Fruit fly (Drosophila melanogaster): ENCODE measurements around the gene CG31248.

Gene CG31248

DNA sequence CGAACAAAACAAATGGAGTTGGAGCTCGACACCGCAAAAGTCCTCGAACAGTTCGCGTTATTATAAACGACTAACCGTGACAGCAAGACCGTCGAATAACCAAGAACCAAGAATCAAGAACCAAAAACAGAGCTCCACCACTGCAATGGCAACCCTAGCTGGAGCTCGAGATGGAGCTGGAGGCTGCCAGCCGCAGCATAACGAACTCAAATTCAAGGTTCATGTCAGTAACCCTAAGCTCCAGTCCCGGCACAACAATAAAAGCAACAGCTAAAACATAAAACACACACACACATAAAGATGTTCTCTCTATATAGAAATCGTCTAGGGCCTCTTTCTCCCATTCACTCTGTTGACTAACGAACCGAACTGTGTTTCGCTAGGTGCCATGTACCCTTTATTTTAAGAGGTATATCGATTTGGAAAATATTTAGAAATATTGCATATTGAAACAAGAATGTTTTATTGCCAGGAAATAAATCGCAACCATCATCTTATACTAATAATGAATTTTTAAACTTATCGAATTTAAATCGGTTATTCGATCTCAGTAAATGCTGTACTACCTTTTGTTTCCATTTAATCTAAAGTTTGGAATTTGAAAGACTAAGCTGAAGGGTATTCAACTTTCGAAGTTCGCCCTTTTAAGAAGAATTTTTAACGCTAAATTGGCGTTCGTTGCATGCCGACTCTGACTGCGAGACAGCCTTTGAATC lies 42.4 kb downstream of the CG31248 start (continued):
- TF ChIP-seq CG10431 (GFP tag; optimal IDR thresholded peaks at IDR 0.05) (no peak), Oaz (GFP tag; IDR thresholded peaks at IDR 0.05) (no peak), slou (GFP tag; optimal IDR thresholded peaks at IDR 0.05) (no peak), Antp (GFP tag; optimal IDR thresholded peaks at IDR 0.05) (no peak), CG17328 (GFP tag; IDR thresholded peaks at IDR 0.05) (no peak), bsh (GFP tag; optimal IDR thresholded peaks at IDR 0.05) (peak in 1 of 2 experiments; percentile 67), CG18011 (GFP tag; optimal IDR thresholded peaks at IDR 0.05) (no peak), CG12071 (GFP tag; optimal IDR thresholded peaks at IDR 0.05) (no peak), Blimp-1 (GFP tag; optimal IDR thresholded peaks at IDR 0.05) (peak; percentile 57), CG15011 (GFP tag; optimal IDR thresholded peaks at IDR 0.05) (no peak)

DNA sequence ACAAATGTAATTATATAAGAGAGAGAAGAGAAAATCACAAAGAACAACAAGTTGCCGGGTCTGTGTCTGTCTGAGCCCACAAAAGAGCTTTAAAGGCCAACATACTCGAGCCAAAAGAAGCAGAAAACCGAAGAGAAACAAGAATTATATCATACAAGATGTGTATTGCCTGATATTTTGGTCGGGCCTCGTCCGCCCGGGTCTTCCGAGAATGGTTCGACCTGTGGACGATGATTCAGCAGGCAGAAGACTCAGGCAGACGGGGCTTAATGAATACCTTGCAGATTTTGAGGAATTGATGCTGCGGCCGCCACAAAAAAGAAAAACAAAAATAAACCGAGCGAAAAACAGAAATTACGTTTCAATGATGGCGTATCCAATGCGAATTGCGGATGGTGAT lies 43.9 kb downstream of the CG31248 start:
- peak in 1 of 2 experiments; percentile 58 for TF ChIP-seq Pdp1 (GFP tag; optimal IDR thresholded peaks at IDR 0.05)
- peak; percentile 62 for TF ChIP-seq Ets65A (GFP tag)
- no peak for TF ChIP-seq kah (GFP tag; optimal IDR thresholded peaks at IDR 0.05)
- TF ChIP-seq ewg (GFP tag; optimal IDR thresholded peaks at IDR 0.05): no peak

DNA sequence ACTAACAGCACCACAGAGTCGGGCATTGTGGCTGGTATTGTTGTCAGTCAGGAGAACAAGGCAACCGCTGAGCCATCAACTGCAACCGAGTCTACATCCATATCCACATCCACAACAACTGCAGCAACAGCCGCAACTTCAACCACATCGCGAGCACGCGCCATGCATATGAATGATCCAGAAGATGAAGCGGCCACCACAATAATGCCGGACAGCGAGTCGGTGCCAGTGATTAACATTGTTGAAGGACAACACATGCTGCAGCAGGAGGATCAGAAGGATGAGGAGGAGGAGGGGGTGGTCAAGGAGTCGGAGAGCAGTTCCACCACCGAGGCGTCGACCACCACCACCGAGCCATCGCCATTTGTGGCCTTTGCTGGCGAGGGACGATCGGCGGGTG lies 45.6 kb downstream of the CG31248 start:
- TF ChIP-seq Meics (GFP tag; optimal IDR thresholded peaks at IDR 0.05) (no peak), Dip2 (GFP tag; IDR thresholded peaks at IDR 0.05) (no peak), tin (GFP tag; optimal IDR thresholded peaks at IDR 0.05) (no peak), CG12104 (GFP tag; optimal IDR thresholded peaks at IDR 0.05) (no peak), CG7372 (GFP tag; IDR thresholded peaks at IDR 0.05) (no peak), CG11247 (GFP tag; IDR thresholded peaks at IDR 0.05) (no peak), onecut (GFP tag; IDR thresholded peaks at IDR 0.05) (no peak), CG6854 (GFP tag; optimal IDR thresholded peaks at IDR 0.05) (no peak), cato (GFP tag; optimal IDR thresholded peaks at IDR 0.05; ENCODE audit: borderline replicate concordance) (no peak), CG12659 (GFP tag; optimal IDR thresholded peaks at IDR 0.05) (no peak), CTCF (GFP tag; optimal IDR thresholded peaks at IDR 0.05) (no peak), CG16815 (GFP tag; optimal IDR thresholded peaks at IDR 0.05) (no peak), CG3726 (GFP tag; IDR thresholded peaks at IDR 0.05) (no peak), schlank (tag; optimal IDR thresholded peaks at IDR 0.05) (no peak), CG2678 (tag; optimal IDR thresholded peaks at IDR 0.05) (no peak), Lim3 (GFP tag; IDR thresholded peaks at IDR 0.05) (no peak), CG43689 (GFP tag; IDR thresholded peaks at IDR 0.05) (no peak), TFAM (GFP tag; optimal IDR thresholded peaks at IDR 0.05) (no peak)

Measured in whole organism, embryonic.